Worm (Caenorhabditis elegans): ENCODE results near the gene cyp-13A4.

The cyp-13A4 gene

ce11 chrII:9797664-9798063 is at the start of gene cyp-13A4:
Gene cyp-13A4, minus strand, starts transcription at chrII:9797740.
- TF ChIP-seq unc-62 (GFP tag; optimal IDR thresholded peaks at IDR 0.05): no peak

ce11 chrII:9845239-9845638 is 47.7 kb upstream of the cyp-13A4 start, which contains the start of gene chil-9:
Gene chil-9, minus strand, starts transcription at chrII:9845339.
- TF ChIP-seq unc-62 (GFP tag; optimal IDR thresholded peaks at IDR 0.05): no peak

ce11 chrII:9841985-9842505 is 44.5 kb upstream of the cyp-13A4 start, which contains the start of gene rnh-1.2:
Gene rnh-1.2, minus strand, starts transcription at chrII:9842035.
- TF ChIP-seq unc-62 (GFP tag; optimal IDR thresholded peaks at IDR 0.05): no peak

- no peak for TF ChIP-seq unc-62 (GFP tag; optimal IDR thresholded peaks at IDR 0.05)
Measured at ce11 chrII:9840313-9840712, 42.8 kb upstream of the cyp-13A4 start, which contains the start of gene ZK938.11. Gene ZK938.11, minus strand, starts transcription at chrII:9840413.

- TF ChIP-seq unc-62 (GFP tag; optimal IDR thresholded peaks at IDR 0.05): no peak
Measured at ce11 chrII:9838260-9838935, 40.9 kb upstream of the cyp-13A4 start, which contains the start of gene arrd-4. Gene arrd-4, minus strand, starts transcription at chrII:9838310.

- no peak for TF ChIP-seq unc-62 (GFP tag; optimal IDR thresholded peaks at IDR 0.05)
Measured at ce11 chrII:9835958-9836357, 38.4 kb upstream of the cyp-13A4 start.

- TF ChIP-seq unc-62 (GFP tag; optimal IDR thresholded peaks at IDR 0.05): no peak
Measured at ce11 chrII:9834921-9835320, 37.4 kb upstream of the cyp-13A4 start, which contains the start of gene arrd-5. Gene arrd-5, plus strand, starts transcription at chrII:9835221.

ce11 chrII:9833855-9834254 is 36.3 kb upstream of the cyp-13A4 start, which contains the start of gene ZK938.3:
Gene ZK938.3, minus strand, starts transcription at chrII:9833955.
- TF ChIP-seq unc-62 (GFP tag; optimal IDR thresholded peaks at IDR 0.05): no peak

ce11 chrII:9831033-9831432 is 33.5 kb upstream of the cyp-13A4 start, which contains the start of gene ZK938.12:
Gene ZK938.12, plus strand, starts transcription at chrII:9831333.
- TF ChIP-seq unc-62 (GFP tag; optimal IDR thresholded peaks at IDR 0.05): no peak

- TF ChIP-seq unc-62 (GFP tag; optimal IDR thresholded peaks at IDR 0.05): no peak
Measured at ce11 chrII:9829108-9829507, 31.6 kb upstream of the cyp-13A4 start, which contains the start of gene ZK938.1. Gene ZK938.1, plus strand, starts transcription at chrII:9829408.

- TF ChIP-seq unc-62 (GFP tag; optimal IDR thresholded peaks at IDR 0.05): no peak
Measured at ce11 chrII:9828502-9828901, 31.0 kb upstream of the cyp-13A4 start.

- no peak for TF ChIP-seq unc-62 (GFP tag; optimal IDR thresholded peaks at IDR 0.05)
Measured at ce11 chrII:9827852-9828251, 30.3 kb upstream of the cyp-13A4 start, which contains the start of gene eyg-1. Gene eyg-1, minus strand, starts transcription at chrII:9827952.

ce11 chrII:9826946-9827345 is 29.4 kb upstream of the cyp-13A4 start:
- no peak for TF ChIP-seq unc-62 (GFP tag; optimal IDR thresholded peaks at IDR 0.05)

ce11 chrII:9807519-9807972 is 10.0 kb upstream of the cyp-13A4 start, which contains the start of gene cyp-13A8:
Gene cyp-13A8, minus strand, starts transcription at chrII:9807569.
- no peak for TF ChIP-seq unc-62 (GFP tag; optimal IDR thresholded peaks at IDR 0.05)

ce11 chrII:9803320-9803719 is 5.8 kb upstream of the cyp-13A4 start, which contains the start of gene cyp-13A7:
Gene cyp-13A7, plus strand, starts transcription at chrII:9803620.
- no peak for TF ChIP-seq unc-62 (GFP tag; optimal IDR thresholded peaks at IDR 0.05)

- no peak for TF ChIP-seq unc-62 (GFP tag; optimal IDR thresholded peaks at IDR 0.05)
Measured at ce11 chrII:9802642-9803041, 5.1 kb upstream of the cyp-13A4 start, which contains the start of gene cyp-13A6. Gene cyp-13A6, minus strand, starts transcription at chrII:9802821.

ce11 chrII:9800251-9800650 is 2.7 kb upstream of the cyp-13A4 start, which contains the start of gene cyp-13A5:
Gene cyp-13A5, minus strand, starts transcription at chrII:9800362.
- no peak for TF ChIP-seq unc-62 (GFP tag; optimal IDR thresholded peaks at IDR 0.05)
